Worm (Caenorhabditis elegans): Measurements from ENCODE around the gene T11F9.21.

- TF ChIP-seq egl-27 (tag; optimal IDR thresholded peaks at IDR 0.05) (no peak), daf-12 (tag; optimal IDR thresholded peaks at IDR 0.05) (no peak)
Measured at ce11 chrV:11472209-11472608, 20.3 kb upstream of the T11F9.21 start, which contains the start of the genes nas-20 and nas-21.
